Worm (Caenorhabditis elegans) whole organism, mixed stage, embryonic: ENCODE data around the gene C38C3.3.

Source experiments
- M03D4.4 ChIP-seq: sonication (generic microtip); optimal IDR thresholded peaks from 2 replicates; lab custom pipeline; 2017; ENCODE audit warnings: mild to moderate bottlenecking, missing genetic modification characterization, missing compliant biosample characterization
- bed-3 ChIP-seq: fragments of 200-800 bp; sonication (Bioruptor generic); optimal IDR thresholded peaks from 3 replicates; lab custom pipeline; 2018; ENCODE audit warnings: mild to moderate bottlenecking, missing genetic modification characterization, moderate library complexity, missing compliant biosample characterization
- blmp-1 ChIP-seq: fragments of 150-350 bp; optimal IDR thresholded peaks from 2 replicates; lab custom pipeline; 2014; ENCODE audit warnings: missing biosample characterization, missing genetic modification characterization
- ceh-39 ChIP-seq: fragments of 150-350 bp; optimal IDR thresholded peaks from 2 replicates; lab custom pipeline; 2014; ENCODE audit warnings: missing biosample characterization, missing genetic modification characterization
- ceh-43 ChIP-seq: fragments of 200-800 bp; sonication (Bioruptor generic); optimal IDR thresholded peaks from 2 replicates; lab custom pipeline; 2018; ENCODE audit warnings: mild to moderate bottlenecking, missing genetic modification characterization, moderate library complexity, missing compliant biosample characterization
- ceh-83 ChIP-seq: fragments of 200-800 bp; sonication (Bioruptor generic); optimal IDR thresholded peaks from 2 replicates; lab custom pipeline; 2018; ENCODE audit warnings: mild to moderate bottlenecking, missing genetic modification characterization, missing compliant biosample characterization
- ces-1 ChIP-seq: fragments of 150-350 bp; optimal IDR thresholded peaks from 2 replicates; lab custom pipeline; 2014; ENCODE audit warnings: missing biosample characterization, missing genetic modification reagents, missing genetic modification characterization
- cnd-1 ChIP-seq: fragments of 200-800 bp; sonication (Bioruptor generic); optimal IDR thresholded peaks from 2 replicates; lab custom pipeline; 2018; ENCODE audit warnings: mild to moderate bottlenecking, missing genetic modification characterization, missing compliant biosample characterization
- drap-1 ChIP-seq: fragments of 200-800 bp; sonication (Bioruptor generic); optimal IDR thresholded peaks from 3 replicates; lab custom pipeline; 2018; ENCODE audit warnings: mild to moderate bottlenecking, missing genetic modification characterization, missing compliant biosample characterization
- elt-1 ChIP-seq: sonication (generic microtip); optimal IDR thresholded peaks from 2 replicates; lab custom pipeline; 2017; ENCODE audit warnings: missing genetic modification characterization, mild to moderate bottlenecking, missing compliant biosample characterization, antibody characterized with exemption, moderate library complexity, borderline replicate concordance; ENCODE audit not compliant: insufficient read depth
- flh-1 ChIP-seq: fragments of 200-800 bp; sonication (Bioruptor generic); optimal IDR thresholded peaks from 2 replicates; lab custom pipeline; 2018; ENCODE audit warnings: mild to moderate bottlenecking, missing genetic modification characterization, moderate library complexity, missing compliant biosample characterization
- ham-2 ChIP-seq: fragments of 200-800 bp; sonication (Bioruptor generic); optimal IDR thresholded peaks from 2 replicates; lab custom pipeline; 2018; ENCODE audit warnings: mild to moderate bottlenecking, missing genetic modification characterization, missing compliant biosample characterization
- hlh-1 ChIP-seq: fragments of 150-350 bp; optimal IDR thresholded peaks from 2 replicates; lab custom pipeline; 2014; ENCODE audit warnings: missing biosample characterization, missing genetic modification reagents, missing genetic modification characterization
- lin-13 ChIP-seq: fragments of 150-350 bp; optimal IDR thresholded peaks from 2 replicates; lab custom pipeline; 2014; ENCODE audit warnings: missing biosample characterization, missing genetic modification characterization
- lin-32 ChIP-seq: fragments of 200-800 bp; sonication (Bioruptor generic); optimal IDR thresholded peaks from 2 replicates; lab custom pipeline; 2018; ENCODE audit warnings: mild to moderate bottlenecking, missing genetic modification characterization, missing compliant biosample characterization
- mab-5 ChIP-seq: fragments of 150-350 bp; optimal IDR thresholded peaks from 2 replicates; lab custom pipeline; 2014; ENCODE audit warnings: missing biosample characterization, missing genetic modification characterization
- mep-1 ChIP-seq: fragments of 150-350 bp; optimal IDR thresholded peaks from 2 replicates; lab custom pipeline; 2017; ENCODE audit warnings: missing biosample characterization, missing genetic modification reagents, missing genetic modification characterization, inconsistent platforms
- mls-2 ChIP-seq: sonication (generic microtip); optimal IDR thresholded peaks from 2 replicates; lab custom pipeline; 2016; ENCODE audit warnings: mild to moderate bottlenecking, missing genetic modification characterization, moderate library complexity, missing compliant biosample characterization
- nhr-12 ChIP-seq: fragments of 150-350 bp; optimal IDR thresholded peaks from 2 replicates; lab custom pipeline; 2014; ENCODE audit warnings: missing biosample characterization, missing genetic modification characterization
- nhr-2 ChIP-seq: fragments of 150-350 bp; optimal IDR thresholded peaks from 2 replicates; lab custom pipeline; 2014; ENCODE audit warnings: missing biosample characterization, missing genetic modification characterization
- nhr-237 ChIP-seq: fragments of 150-350 bp; optimal IDR thresholded peaks from 2 replicates; lab custom pipeline; 2014; ENCODE audit warnings: missing biosample characterization, missing genetic modification characterization
- nhr-28 ChIP-seq: fragments of 150-350 bp; optimal IDR thresholded peaks from 2 replicates; lab custom pipeline; 2014; ENCODE audit warnings: missing biosample characterization, missing genetic modification characterization
- nhr-76 ChIP-seq: sonication (generic microtip); optimal IDR thresholded peaks from 2 replicates; lab custom pipeline; 2017; ENCODE audit warnings: missing biosample characterization, missing genetic modification characterization
- pha-4 ChIP-seq: fragments of 150-350 bp; optimal IDR thresholded peaks from 2 replicates; lab custom pipeline; 2018; ENCODE audit warnings: missing biosample characterization, missing genetic modification reagents, missing genetic modification characterization
- sem-2 ChIP-seq: fragments of 200-800 bp; sonication (Bioruptor generic); optimal IDR thresholded peaks from 2 replicates; lab custom pipeline; 2018; ENCODE audit warnings: mild to moderate bottlenecking, missing genetic modification characterization, missing compliant biosample characterization
- snpc-4 ChIP-seq: fragments of 150-350 bp; optimal IDR thresholded peaks from 2 replicates; lab custom pipeline; 2014; ENCODE audit warnings: missing biosample characterization, missing genetic modification characterization
- sptf-1 ChIP-seq: sonication (generic microtip); optimal IDR thresholded peaks from 2 replicates; lab custom pipeline; 2017; ENCODE audit warnings: mild to moderate bottlenecking, missing genetic modification characterization, moderate library complexity, missing compliant biosample characterization
- tbx-8 ChIP-seq: fragments of 200-800 bp; sonication (Bioruptor generic); optimal IDR thresholded peaks from 2 replicates; lab custom pipeline; 2018; ENCODE audit warnings: mild to moderate bottlenecking, missing genetic modification characterization, moderate library complexity, missing compliant biosample characterization
- unc-39 ChIP-seq: fragments of 150-350 bp; optimal IDR thresholded peaks from 2 replicates; lab custom pipeline; 2014; ENCODE audit warnings: missing biosample characterization, missing genetic modification characterization
- unc-62 ChIP-seq: fragments of 150-350 bp; optimal IDR thresholded peaks from 2 replicates; lab custom pipeline; 2014; ENCODE audit warnings: missing biosample characterization, missing genetic modification reagents, missing genetic modification characterization
- zip-8 ChIP-seq: fragments of 150-350 bp; optimal IDR thresholded peaks from 2 replicates; lab custom pipeline; 2014; ENCODE audit warnings: missing biosample characterization, missing genetic modification characterization
- ztf-11 ChIP-seq: fragments of 150-350 bp; optimal IDR thresholded peaks from 2 replicates; lab custom pipeline; 2014; ENCODE audit warnings: missing biosample characterization, missing genetic modification characterization

C38C3.3 gene

DNA sequence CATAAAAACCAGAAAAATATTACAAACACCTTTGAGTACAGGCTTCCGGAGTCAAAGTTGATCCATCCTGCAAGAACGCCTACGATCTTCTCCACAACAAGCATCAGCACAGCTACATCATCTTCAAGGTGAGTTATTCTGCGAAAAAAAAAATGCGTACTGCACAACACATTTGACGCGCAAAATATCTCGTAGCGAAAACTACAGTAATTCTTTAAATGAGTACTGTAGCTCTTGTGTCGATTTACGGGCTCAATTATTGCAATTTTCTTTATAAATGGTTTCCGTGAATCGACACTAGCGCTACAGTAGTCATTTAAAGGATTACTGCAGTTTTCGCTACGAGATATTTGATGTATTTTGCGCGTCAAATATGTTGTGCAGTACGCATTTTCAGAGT lies 18.6 kb upstream of the C38C3.3 start:
- TF ChIP-seq mep-1 (tag; lab: Kevin White, UChicago), result no peak
- TF ChIP-seq drap-1 (GFP tag; lab: Kevin White, UChicago), result no peak
- TF ChIP-seq unc-39, result no peak
- no peak for TF ChIP-seq bed-3 (GFP tag; lab: Kevin White, UChicago)
- no peak for TF ChIP-seq mab-5 (tag; lab: Kevin White, UChicago)
- TF ChIP-seq M03D4.4, result no peak
- no peak for TF ChIP-seq blmp-1
- TF ChIP-seq sem-2, result no peak
- no peak for TF ChIP-seq mls-2 (tag; lab: Kevin White, UChicago)
- TF ChIP-seq hlh-1, result no peak
- no peak for TF ChIP-seq snpc-4 (tag; lab: Kevin White, UChicago)
- TF ChIP-seq zip-8 (tag; lab: Kevin White, UChicago), result no peak
- no peak for TF ChIP-seq tbx-8 (GFP tag; lab: Kevin White, UChicago)

DNA sequence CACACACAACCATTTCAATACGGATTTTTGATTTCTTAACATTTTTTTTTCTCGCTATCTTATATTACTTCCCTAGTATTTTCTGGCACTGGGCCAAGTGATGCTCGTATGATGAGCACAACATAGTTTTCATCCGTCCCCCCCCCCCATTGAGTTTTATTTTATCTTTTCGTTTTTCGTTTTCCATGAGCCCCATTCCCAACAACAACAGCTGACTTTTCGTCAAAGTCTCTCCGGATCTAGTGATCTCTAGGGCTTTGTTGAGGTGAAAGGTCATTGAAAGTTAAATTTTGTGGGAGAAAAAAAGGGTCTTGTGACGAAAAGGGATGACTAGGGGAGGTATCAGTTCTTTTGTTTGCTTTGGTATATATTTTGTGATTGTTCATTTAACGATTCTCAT lies 14.6 kb upstream of the C38C3.3 start:
- TF ChIP-seq lin-13 (tag; lab: Kevin White, UChicago) (no peak), hlh-1 (peak; percentile 69), cnd-1 (tag; lab: Kevin White, UChicago) (no peak), unc-62 (GFP tag; lab: Kevin White, UChicago) (no peak)

DNA sequence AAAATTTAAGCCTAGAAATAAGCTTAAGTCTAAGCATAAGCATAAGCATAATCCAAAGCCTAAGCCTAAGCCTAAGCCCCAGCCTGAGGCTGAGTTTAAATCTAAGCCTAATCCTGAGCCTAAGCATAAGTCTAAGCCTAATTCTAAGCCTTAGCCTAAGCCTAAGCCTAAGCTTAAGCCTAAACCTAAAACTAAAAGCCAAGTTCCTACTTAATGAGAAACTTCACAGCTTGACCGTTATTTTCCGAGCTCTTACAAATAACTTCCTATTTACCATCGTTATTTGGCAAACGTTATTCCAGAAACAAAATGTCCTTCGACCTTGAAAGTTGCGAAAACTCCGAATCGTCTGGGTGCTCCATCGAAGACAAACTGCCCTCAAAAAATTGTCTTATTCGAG lies 13.7 kb upstream of the C38C3.3 start, which contains the start of gene C38C3.4:
C38C3.4 (plus strand) TSS at position 301 of the 400 bp plus-strand sequence.
- TF ChIP-seq sptf-1 (tag; lab: Kevin White, UChicago) (no peak), snpc-4 (tag; lab: Kevin White, UChicago) (no peak), pha-4 (tag; lab: Kevin White, UChicago) (no peak), ceh-83 (GFP tag; lab: Kevin White, UChicago) (no peak), nhr-76 (tag; lab: Kevin White, UChicago) (no peak), lin-32 (no peak), lin-13 (tag; lab: Kevin White, UChicago) (no peak), mls-2 (tag; lab: Kevin White, UChicago) (no peak), ceh-39 (tag; lab: Kevin White, UChicago) (no peak), mep-1 (tag; lab: Kevin White, UChicago) (no peak), ceh-43 (GFP tag; lab: Kevin White, UChicago) (no peak), nhr-237 (no peak), tbx-8 (GFP tag; lab: Kevin White, UChicago) (no peak), sem-2 (no peak), mab-5 (tag; lab: Kevin White, UChicago) (no peak), blmp-1 (no peak), bed-3 (GFP tag; lab: Kevin White, UChicago) (no peak), nhr-28 (no peak), zip-8 (tag; lab: Kevin White, UChicago) (no peak), elt-1 (tag; lab: Kevin White, UChicago) (no peak)

DNA sequence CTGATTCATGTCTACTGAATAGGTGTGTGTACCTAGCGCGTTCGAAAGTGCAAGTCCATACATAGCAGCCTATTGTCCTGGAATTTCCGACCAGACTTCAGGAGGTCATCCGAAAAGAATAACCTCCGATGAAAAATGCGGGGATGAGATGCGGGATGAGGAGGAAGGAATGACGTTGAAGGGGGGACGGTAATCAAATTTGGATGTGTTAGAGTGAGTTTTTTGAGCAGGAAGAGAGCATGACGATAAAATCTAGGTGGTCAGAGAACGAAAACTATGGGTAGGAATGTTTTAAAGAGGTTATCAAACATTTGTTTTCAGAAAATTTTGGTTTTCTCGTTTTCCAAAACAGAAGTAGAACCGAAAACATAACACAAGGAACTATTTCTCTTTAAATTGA lies 9.4 kb upstream of the C38C3.3 start:
- TF ChIP-seq pha-4 (tag; lab: Kevin White, UChicago), result no peak
- no peak for TF ChIP-seq ham-2
- no peak for TF ChIP-seq snpc-4 (tag; lab: Kevin White, UChicago)
- no peak for TF ChIP-seq unc-39

DNA sequence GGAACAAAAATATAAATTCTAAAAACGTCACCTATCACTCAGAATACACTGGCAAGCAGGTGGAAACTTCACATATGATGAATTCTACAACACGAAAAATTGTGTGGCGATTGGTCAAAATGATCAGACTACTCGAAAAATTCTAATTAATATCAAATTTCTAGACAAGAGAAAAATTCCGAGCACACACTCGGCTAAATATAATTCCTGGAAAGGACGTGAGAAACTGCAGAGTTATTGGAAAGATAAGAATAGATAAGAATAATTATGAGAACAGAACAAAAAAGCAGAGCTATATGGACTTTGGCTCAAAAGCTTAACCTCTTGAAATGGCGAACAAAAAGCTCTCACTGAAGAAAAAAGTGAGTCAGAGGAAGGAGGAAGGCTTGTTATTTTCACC lies 8.2 kb upstream of the C38C3.3 start:
- no peak for TF ChIP-seq bed-3 (GFP tag; lab: Kevin White, UChicago)
- no peak for TF ChIP-seq unc-39
- no peak for TF ChIP-seq nhr-12 (tag; lab: Kevin White, UChicago)
- TF ChIP-seq snpc-4 (tag; lab: Kevin White, UChicago), result no peak
- no peak for TF ChIP-seq lin-13 (tag; lab: Kevin White, UChicago)
- no peak for TF ChIP-seq flh-1 (GFP tag; lab: Kevin White, UChicago)
- no peak for TF ChIP-seq zip-8 (tag; lab: Kevin White, UChicago)
- TF ChIP-seq tbx-8 (GFP tag; lab: Kevin White, UChicago), result no peak
- TF ChIP-seq ceh-83 (GFP tag; lab: Kevin White, UChicago), result no peak
- no peak for TF ChIP-seq nhr-76 (tag; lab: Kevin White, UChicago)

DNA sequence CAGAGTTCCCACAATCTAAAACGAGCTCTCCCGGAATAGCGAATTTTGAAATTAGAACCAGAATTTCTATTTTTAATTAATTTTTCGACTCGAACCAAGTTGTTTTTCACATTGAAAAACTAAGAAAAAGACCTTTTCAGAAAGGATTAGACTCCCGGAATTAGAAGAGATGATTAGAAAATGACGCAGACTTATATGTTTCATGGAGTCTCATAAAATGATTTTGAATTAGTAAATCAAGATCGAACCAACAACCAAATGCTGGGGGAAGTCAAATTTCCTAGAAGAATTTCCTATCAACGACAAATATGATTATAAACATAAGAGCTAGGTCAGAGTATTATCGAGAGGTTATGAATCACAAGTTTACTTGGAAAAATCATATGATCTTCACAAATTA lies 6.8 kb upstream of the C38C3.3 start:
- TF ChIP-seq mab-5 (tag; lab: Kevin White, UChicago) (no peak), nhr-76 (tag; lab: Kevin White, UChicago) (no peak), unc-62 (GFP tag; lab: Kevin White, UChicago) (no peak), lin-32 (no peak), blmp-1 (no peak), ztf-11 (tag; lab: Kevin White, UChicago) (no peak), mep-1 (tag; lab: Kevin White, UChicago) (no peak), ham-2 (no peak), ceh-39 (tag; lab: Kevin White, UChicago) (no peak), sptf-1 (tag; lab: Kevin White, UChicago) (no peak), sem-2 (no peak), nhr-2 (no peak), M03D4.4 (no peak), ces-1 (GFP tag; lab: Kevin White, UChicago) (no peak)
- TF ChIP-seq, all 35 proteins: peak for 0
